Fruit fly (Drosophila melanogaster): ENCODE results near the gene CG7460.
A peak's percentile ranks its signal among the peaks of the same experiment; 100 is the strongest.

Gene CG7460

dm6 chr3L:17754285-17754684 is 13.9 kb downstream of the CG7460 start:
- TF ChIP-seq svp (GFP tag) = peak; percentile 75
- TF ChIP-seq vri (GFP tag; optimal IDR thresholded peaks at IDR 0.05) = peak; percentile 69
- no peak for TF ChIP-seq Sox14 (GFP tag; optimal IDR thresholded peaks at IDR 0.05)

DNA sequence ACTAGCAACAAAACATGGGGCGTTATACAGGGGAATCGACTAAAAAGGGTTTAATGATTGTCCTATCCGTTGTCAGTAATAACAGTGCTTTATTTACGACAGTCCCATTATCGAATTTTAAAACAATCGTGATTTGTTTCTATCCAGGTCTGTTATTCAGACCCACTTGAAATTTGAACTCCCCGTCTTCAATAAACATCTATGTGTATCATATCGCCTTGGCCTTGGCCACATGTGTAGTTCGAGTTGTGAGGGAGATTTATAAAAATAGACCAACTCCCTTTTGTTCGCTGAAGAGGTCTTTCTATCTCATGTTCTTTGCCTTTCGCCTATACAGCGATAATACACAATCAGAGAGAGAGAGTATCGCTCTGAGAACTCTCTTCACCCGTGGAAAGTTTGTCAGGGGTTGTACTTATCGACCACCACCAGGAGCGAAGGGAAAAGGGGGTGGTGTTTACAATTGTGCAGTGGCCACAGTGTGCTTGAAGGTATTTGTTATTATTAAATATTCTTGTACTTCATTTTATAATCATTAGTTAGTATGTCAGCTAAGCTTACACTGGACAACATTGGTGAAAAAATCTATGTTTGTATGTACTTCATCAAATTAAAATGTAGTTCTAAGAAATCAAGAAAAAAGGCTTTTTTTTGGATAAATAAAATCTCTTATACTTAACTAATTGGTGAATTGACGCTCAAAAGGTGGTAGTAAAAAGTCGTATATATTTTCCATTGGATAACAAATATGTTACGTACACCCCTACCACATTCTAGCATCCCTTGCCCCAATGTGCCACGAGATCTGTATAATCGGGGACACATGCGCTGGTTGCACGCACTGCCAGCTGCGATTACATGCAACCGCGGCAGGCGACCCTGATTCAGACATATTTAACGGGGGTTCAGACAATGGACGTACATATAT is 17.1 kb downstream of the CG7460 start:
- TF ChIP-seq fd85E (GFP tag; optimal IDR thresholded peaks at IDR 0.05) (peak; percentile 38), vri (GFP tag; optimal IDR thresholded peaks at IDR 0.05) (peak; percentile 28), CG11762 (GFP tag; optimal IDR thresholded peaks at IDR 0.05; ENCODE audit: insufficient read depth) (peak; percentile 79), CG34406 (GFP tag; optimal IDR thresholded peaks at IDR 0.05) (peak; percentile 74), topi (GFP tag; optimal IDR thresholded peaks at IDR 0.05) (peak; percentile 74), CG1621 (tag; optimal IDR thresholded peaks at IDR 0.05) (peak; percentile 71), CG6854 (GFP tag; optimal IDR thresholded peaks at IDR 0.05) (no peak), lz (GFP tag; optimal IDR thresholded peaks at IDR 0.05) (peak; percentile 77), Met (GFP tag; optimal IDR thresholded peaks at IDR 0.05) (peak; percentile 80), Eip75B (GFP tag; optimal IDR thresholded peaks at IDR 0.05) (peak; percentile 81), Hr39 (GFP tag; optimal IDR thresholded peaks at IDR 0.05) (peak; percentile 68), Ets21C (GFP tag; optimal IDR thresholded peaks at IDR 0.05) (peak; percentile 59), fd59A (GFP tag; optimal IDR thresholded peaks at IDR 0.05) (peak; percentile 71), svp (GFP tag) (peak; percentile 93), dsx (GFP tag; optimal IDR thresholded peaks at IDR 0.05; ENCODE audit: poor library complexity, severe bottlenecking) (peak; percentile 71), CG31627 (GFP tag; optimal IDR thresholded peaks at IDR 0.05) (peak; percentile 72), CG8319 (GFP tag; optimal IDR thresholded peaks at IDR 0.05) (peak; percentile 68), dac (GFP tag; optimal IDR thresholded peaks at IDR 0.05) (no peak), CG6792 (GFP tag; optimal IDR thresholded peaks at IDR 0.05) (peak; percentile 79), Smox (GFP tag; optimal IDR thresholded peaks at IDR 0.05) (peak; percentile 73), CG16779 (tag; optimal IDR thresholded peaks at IDR 0.05) (peak; percentile 75), CG32006 (GFP tag; optimal IDR thresholded peaks at IDR 0.05) (peak; percentile 82), CG10669 (GFP tag; optimal IDR thresholded peaks at IDR 0.05) (peak; percentile 79), CG3032 (tag; optimal IDR thresholded peaks at IDR 0.05) (peak; percentile 80), CG3919 (GFP tag; optimal IDR thresholded peaks at IDR 0.05) (peak; percentile 79), CG8632 (GFP tag; optimal IDR thresholded peaks at IDR 0.05) (peak; percentile 78), CG6276 (GFP tag; optimal IDR thresholded peaks at IDR 0.05) (peak; percentile 68), Hr38 (GFP tag; optimal IDR thresholded peaks at IDR 0.05) (no peak), cyc (GFP tag; optimal IDR thresholded peaks at IDR 0.05) (peak; percentile 69), CG6163 (GFP tag; IDR thresholded peaks at IDR 0.05) (no peak; the same call in 2 of the 3 replicates), Ets96B (tag; optimal IDR thresholded peaks at IDR 0.05) (peak; percentile 85), salr (GFP tag; optimal IDR thresholded peaks at IDR 0.05) (peak; percentile 36 to 77), Eip78C (GFP tag) (peak; percentile 93), net (GFP tag; optimal IDR thresholded peaks at IDR 0.05) (peak; percentile 69), esn (GFP tag; optimal IDR thresholded peaks at IDR 0.05) (peak; percentile 87), CG6808 (GFP tag; optimal IDR thresholded peaks at IDR 0.05) (peak; percentile 83), Hr4 (GFP tag; optimal IDR thresholded peaks at IDR 0.05) (peak; percentile 72), fkh (GFP tag; optimal IDR thresholded peaks at IDR 0.05) (peak; percentile 57), CG10631 (GFP tag; optimal IDR thresholded peaks at IDR 0.05) (peak; percentile 80), CG15336 (GFP tag; IDR thresholded peaks at IDR 0.05) (no peak; the same call in 1 of the 2 replicates), CG7368 (GFP tag; optimal IDR thresholded peaks at IDR 0.05) (peak; percentile 52), spab (GFP tag; optimal IDR thresholded peaks at IDR 0.05) (peak; percentile 72), Sox14 (GFP tag; optimal IDR thresholded peaks at IDR 0.05) (peak; percentile 80), Lpt (GFP tag; optimal IDR thresholded peaks at IDR 0.05) (peak; percentile 64), eg (GFP tag; IDR thresholded peaks at IDR 0.05) (peak; percentile 51; the same call in 2 of the 3 replicates), Sox102F (GFP tag; optimal IDR thresholded peaks at IDR 0.05) (peak; percentile 69), CG11294 (GFP tag; IDR thresholded peaks at IDR 0.05) (no peak)
